Worm (Caenorhabditis elegans) whole organism, L4 larva: ENCODE data around the gene R09A8.5.

Source experiments
- aly-2 ChIP-seq: sonication (generic microtip); optimal IDR thresholded peaks from 2 replicates; lab custom pipeline; 2018; ENCODE audit warnings: missing biosample characterization, missing genetic modification characterization
- ceh-82 ChIP-seq: sonication (generic microtip); optimal IDR thresholded peaks from 2 replicates; lab custom pipeline; 2017; ENCODE audit warnings: missing biosample characterization, missing genetic modification characterization
- dve-1 ChIP-seq: sonication (generic microtip); optimal IDR thresholded peaks from 2 replicates; lab custom pipeline; 2017; ENCODE audit warnings: antibody characterized with exemption, mild to moderate bottlenecking, missing genetic modification characterization, missing compliant biosample characterization; ENCODE audit not compliant: insufficient read depth
- egl-27 ChIP-seq: sonication (generic microtip); optimal IDR thresholded peaks from 3 replicates; lab custom pipeline; 2017; ENCODE audit warnings: missing biosample characterization, missing genetic modification reagents, missing genetic modification characterization
- mdt-29 ChIP-seq: fragments of 200-800 bp; sonication (Bioruptor generic); IDR thresholded peaks from 2 replicates; pipeline ENCODE4 v1.3.6; 2022; ENCODE audit warnings: missing genetic modification reagents, missing genetic modification characterization, missing compliant biosample characterization
- nhr-11 ChIP-seq: fragments of 150-350 bp; optimal IDR thresholded peaks from 2 replicates; lab custom pipeline; 2014; ENCODE audit warnings: missing biosample characterization, missing genetic modification characterization
- nhr-77 ChIP-seq: fragments of 150-350 bp; optimal IDR thresholded peaks from 2 replicates; lab custom pipeline; 2014; ENCODE audit warnings: missing biosample characterization, missing genetic modification characterization
- snpc-4 ChIP-seq: fragments of 150-350 bp; optimal IDR thresholded peaks from 2 replicates; lab custom pipeline; 2014; ENCODE audit warnings: missing biosample characterization, missing genetic modification characterization
- unc-39 ChIP-seq: sonication (generic microtip); optimal IDR thresholded peaks from 2 replicates; lab custom pipeline; 2017; ENCODE audit warnings: missing biosample characterization, missing genetic modification characterization
- zag-1 ChIP-seq: fragments of 150-350 bp; optimal IDR thresholded peaks from 2 replicates; lab custom pipeline; 2014; ENCODE audit warnings: missing biosample characterization, missing genetic modification characterization
- zfp-2 ChIP-seq: sonication (generic microtip); optimal IDR thresholded peaks from 2 replicates; lab custom pipeline; 2016; ENCODE audit warnings: mild to moderate bottlenecking, missing genetic modification characterization, missing compliant biosample characterization

DNA sequence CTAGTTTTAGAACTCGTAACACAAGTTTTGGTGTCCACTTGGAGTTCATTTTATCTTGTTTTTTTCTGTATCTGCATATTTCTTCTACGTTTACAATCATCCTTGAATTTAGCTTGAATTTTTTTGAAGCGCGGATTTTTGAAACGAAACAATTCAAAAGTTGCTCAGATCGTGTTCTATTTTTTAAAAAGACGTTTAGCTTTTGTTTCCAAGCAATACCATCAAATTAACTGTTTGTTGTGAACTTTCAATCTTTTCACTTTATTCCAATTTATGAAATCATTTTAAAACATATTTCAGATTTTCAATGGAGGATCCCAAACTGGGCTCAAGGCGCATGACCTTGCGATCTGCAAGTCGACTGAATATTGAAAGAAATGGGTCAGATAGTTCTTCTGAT is 21.2 kb downstream of the R09A8.5 start, which contains the start of gene R09A8.2:
- TF ChIP-seq dve-1 (tag; lab: Kevin White, UChicago) (no peak), mdt-29 (GFP tag; lab: Robert Waterston, UW) (no peak), egl-27 (tag; lab: Kevin White, UChicago) (no peak), zfp-2 (tag; lab: Kevin White, UChicago) (no peak), nhr-77 (tag; lab: Kevin White, UChicago) (no peak), snpc-4 (tag; lab: Kevin White, UChicago) (no peak), ceh-82 (tag; lab: Kevin White, UChicago) (no peak), aly-2 (tag; lab: Kevin White, UChicago) (no peak), unc-39 (tag; lab: Kevin White, UChicago) (no peak), zag-1 (no peak), nhr-11 (tag; lab: Kevin White, UChicago) (no peak)
